Worm (Caenorhabditis elegans) whole organism, late embryonic: ENCODE data around the gene C03B1.13.

Experiments
- C08G9.2 ChIP-seq: sonication (generic microtip); optimal IDR thresholded peaks from 2 replicates; lab custom pipeline; 2016; ENCODE audit warnings: mild to moderate bottlenecking, missing genetic modification characterization, moderate library complexity, missing compliant biosample characterization
- C38D4.7 ChIP-seq: fragments of 200-800 bp; sonication (Bioruptor generic); optimal IDR thresholded peaks from 2 replicates; lab custom pipeline; 2018; ENCODE audit warnings: mild to moderate bottlenecking, missing genetic modification characterization, moderate library complexity, missing compliant biosample characterization
- T23F11.4 ChIP-seq: fragments of 200-800 bp; sonication (Bioruptor generic); optimal IDR thresholded peaks from 2 replicates; lab custom pipeline; 2018; ENCODE audit warnings: mild to moderate bottlenecking, missing genetic modification characterization, missing compliant biosample characterization
- Y22D7AL.16 ChIP-seq: sonication (generic microtip); optimal IDR thresholded peaks from 2 replicates; lab custom pipeline; 2016; ENCODE audit warnings: missing genetic modification characterization, missing compliant biosample characterization
- ahr-1 ChIP-seq: sonication (generic microtip); optimal IDR thresholded peaks from 2 replicates; lab custom pipeline; 2016; ENCODE audit warnings: missing genetic modification characterization, missing compliant biosample characterization
- ceh-14 ChIP-seq: sonication (generic microtip); optimal IDR thresholded peaks from 2 replicates; lab custom pipeline; 2016; ENCODE audit warnings: missing genotype, missing genetic modification characterization, missing compliant biosample characterization
- ceh-18 ChIP-seq: sonication (generic microtip); optimal IDR thresholded peaks from 2 replicates; lab custom pipeline; 2016; ENCODE audit warnings: missing genetic modification characterization, missing compliant biosample characterization
- ceh-19 ChIP-seq: fragments of 200-800 bp; sonication (Bioruptor generic); optimal IDR thresholded peaks from 2 replicates; lab custom pipeline; 2018; ENCODE audit warnings: mild to moderate bottlenecking, missing genetic modification characterization, missing compliant biosample characterization
- ceh-22 ChIP-seq: sonication (generic microtip); optimal IDR thresholded peaks from 2 replicates; lab custom pipeline; 2017; ENCODE audit warnings: missing biosample characterization, missing genetic modification characterization
- ceh-24 ChIP-seq: sonication (generic microtip); optimal IDR thresholded peaks from 2 replicates; lab custom pipeline; 2016; ENCODE audit warnings: mild to moderate bottlenecking, missing genetic modification characterization, missing compliant biosample characterization
- ceh-30 ChIP-seq: fragments of 150-350 bp; optimal IDR thresholded peaks from 2 replicates; lab custom pipeline; 2014; ENCODE audit warnings: missing biosample characterization, missing genetic modification characterization
- ceh-31 ChIP-seq: sonication (generic microtip); optimal IDR thresholded peaks from 2 replicates; lab custom pipeline; 2016; ENCODE audit warnings: missing genetic modification characterization, missing compliant biosample characterization
- ceh-34 ChIP-seq: sonication (generic microtip); optimal IDR thresholded peaks from 2 replicates; lab custom pipeline; 2016; ENCODE audit warnings: mild to moderate bottlenecking, missing genetic modification characterization, missing compliant biosample characterization
- ceh-48 ChIP-seq: sonication (generic microtip); optimal IDR thresholded peaks from 2 replicates; lab custom pipeline; 2016; ENCODE audit warnings: missing genetic modification characterization, inconsistent platforms, missing compliant biosample characterization
- ceh-9 ChIP-seq: sonication (generic microtip); optimal IDR thresholded peaks from 2 replicates; lab custom pipeline; 2016; ENCODE audit warnings: mild to moderate bottlenecking, missing genetic modification characterization, inconsistent platforms, missing compliant biosample characterization
- che-1 ChIP-seq: sonication (generic microtip); optimal IDR thresholded peaks from 2 replicates; lab custom pipeline; 2016; ENCODE audit warnings: mild to moderate bottlenecking, missing genetic modification characterization, missing compliant biosample characterization
- dmd-4 ChIP-seq: sonication (generic microtip); optimal IDR thresholded peaks from 2 replicates; lab custom pipeline; 2016; ENCODE audit warnings: borderline replicate concordance, missing genetic modification characterization, missing compliant biosample characterization
- dve-1 ChIP-seq: sonication (generic microtip); optimal IDR thresholded peaks from 2 replicates; lab custom pipeline; 2017; ENCODE audit warnings: antibody characterized with exemption, mild to moderate bottlenecking, missing genetic modification characterization, missing compliant biosample characterization
- elt-2 ChIP-seq: sonication (generic microtip); optimal IDR thresholded peaks from 2 replicates; lab custom pipeline; 2016; ENCODE audit warnings: missing genetic modification reagents, missing genetic modification characterization, missing compliant biosample characterization
- elt-4 ChIP-seq: sonication (generic microtip); optimal IDR thresholded peaks from 2 replicates; lab custom pipeline; 2016; ENCODE audit warnings: missing genetic modification characterization, missing compliant biosample characterization
- fkh-6 ChIP-seq: sonication (generic microtip); optimal IDR thresholded peaks from 2 replicates; lab custom pipeline; 2016; ENCODE audit warnings: missing genetic modification characterization, missing compliant biosample characterization
- hlh-13 ChIP-seq: fragments of 200-800 bp; sonication (Bioruptor generic); optimal IDR thresholded peaks from 2 replicates; lab custom pipeline; 2018; ENCODE audit warnings: mild to moderate bottlenecking, missing genetic modification characterization, missing compliant biosample characterization
- hlh-15 ChIP-seq: sonication (generic microtip); optimal IDR thresholded peaks from 2 replicates; lab custom pipeline; 2016; ENCODE audit warnings: missing genetic modification characterization, missing compliant biosample characterization
- hlh-30 ChIP-seq: sonication (generic microtip); optimal IDR thresholded peaks from 2 replicates; lab custom pipeline; 2017; ENCODE audit warnings: antibody characterized with exemption, missing genetic modification characterization, missing compliant biosample characterization; ENCODE audit not compliant: insufficient read depth
- hlh-6 ChIP-seq: sonication (generic microtip); optimal IDR thresholded peaks from 2 replicates; lab custom pipeline; 2016; ENCODE audit warnings: missing genotype, missing genetic modification characterization, missing compliant biosample characterization
- hlh-8 ChIP-seq: sonication (generic microtip); optimal IDR thresholded peaks from 2 replicates; lab custom pipeline; 2016; ENCODE audit warnings: missing genotype, missing genetic modification characterization, missing compliant biosample characterization
- lim-6 ChIP-seq: sonication (generic microtip); optimal IDR thresholded peaks from 2 replicates; lab custom pipeline; 2016; ENCODE audit warnings: missing genetic modification characterization, missing compliant biosample characterization
- madf-2 ChIP-seq: sonication (generic microtip); optimal IDR thresholded peaks from 2 replicates; lab custom pipeline; 2017; ENCODE audit warnings: missing genetic modification characterization, missing compliant biosample characterization
- mec-3 ChIP-seq: sonication (generic microtip); optimal IDR thresholded peaks from 2 replicates; lab custom pipeline; 2016; ENCODE audit warnings: borderline replicate concordance, missing genetic modification characterization, missing compliant biosample characterization
- nfya-1 ChIP-seq: sonication (generic microtip); optimal IDR thresholded peaks from 2 replicates; lab custom pipeline; 2017; ENCODE audit warnings: missing genetic modification characterization, mild to moderate bottlenecking, missing compliant biosample characterization, antibody characterized with exemption, moderate library complexity
- nhr-232 ChIP-seq: sonication (generic microtip); optimal IDR thresholded peaks from 2 replicates; lab custom pipeline; 2016; ENCODE audit warnings: missing genetic modification characterization, missing compliant biosample characterization
- npax-4 ChIP-seq: sonication (generic microtip); optimal IDR thresholded peaks from 2 replicates; lab custom pipeline; 2016; ENCODE audit warnings: missing genetic modification characterization, missing compliant biosample characterization
- odd-2 ChIP-seq: sonication (generic microtip); optimal IDR thresholded peaks from 2 replicates; lab custom pipeline; 2017; ENCODE audit warnings: antibody characterized with exemption, mild to moderate bottlenecking, missing genetic modification characterization, missing compliant biosample characterization
- pag-3 ChIP-seq: sonication (generic microtip); optimal IDR thresholded peaks from 2 replicates; lab custom pipeline; 2016; ENCODE audit warnings: missing compliant biosample characterization, missing genetic modification characterization, borderline replicate concordance
- pat-9 ChIP-seq: fragments of 200-800 bp; sonication (Bioruptor generic); optimal IDR thresholded peaks from 2 replicates; lab custom pipeline; 2018; ENCODE audit warnings: mild to moderate bottlenecking, missing genetic modification characterization, moderate library complexity, missing compliant biosample characterization
- pax-1 ChIP-seq: fragments of 150-350 bp; optimal IDR thresholded peaks from 2 replicates; lab custom pipeline; 2014; ENCODE audit warnings: missing biosample characterization, missing genetic modification characterization
- pqm-1 ChIP-seq: sonication (generic microtip); optimal IDR thresholded peaks from 2 replicates; lab custom pipeline; 2016; ENCODE audit warnings: missing genetic modification characterization, missing compliant biosample characterization
- pros-1 ChIP-seq: fragments of 150-350 bp; optimal IDR thresholded peaks from 2 replicates; lab custom pipeline; 2014; ENCODE audit warnings: missing biosample characterization, missing genetic modification reagents, missing genetic modification characterization
- ref-2 ChIP-seq: sonication (generic microtip); optimal IDR thresholded peaks from 2 replicates; lab custom pipeline; 2016; ENCODE audit warnings: missing genetic modification characterization, missing compliant biosample characterization
- sdc-2 ChIP-seq: sonication (generic microtip); optimal IDR thresholded peaks from 2 replicates; lab custom pipeline; 2016; ENCODE audit warnings: missing genotype, missing genetic modification characterization, missing compliant biosample characterization
- sox-2 ChIP-seq: fragments of 200-800 bp; sonication (Bioruptor generic); IDR thresholded peaks from 2 replicates; pipeline ENCODE4 v1.3.6; 2022; ENCODE audit warnings: missing genetic modification reagents, missing genetic modification characterization, missing compliant biosample characterization
- tbx-2 ChIP-seq: sonication (generic microtip); optimal IDR thresholded peaks from 2 replicates; lab custom pipeline; 2016; ENCODE audit warnings: missing genetic modification characterization, missing compliant biosample characterization
- tbx-7 ChIP-seq: sonication (generic microtip); optimal IDR thresholded peaks from 2 replicates; lab custom pipeline; 2016; ENCODE audit warnings: missing genotype, missing genetic modification characterization, missing compliant biosample characterization
- ttx-3 ChIP-seq: sonication (generic microtip); optimal IDR thresholded peaks from 2 replicates; lab custom pipeline; 2016; ENCODE audit warnings: missing genetic modification reagents, missing genetic modification characterization, missing compliant biosample characterization
- unc-3 ChIP-seq, 2 experiments: fragments of 200-800 bp in 1 of 2; sonication (Bioruptor generic) in 1 of 2; sonication (generic microtip) in 1 of 2; conservative IDR thresholded peaks in 1 of 2; optimal IDR thresholded peaks in 1 of 2; 2 replicates each; pipeline versions ENCODE4 v1.3.6 to Lab custom; 2016 to 2022; ENCODE audit warnings: missing compliant biosample characterization in 2 of 2, missing genetic modification characterization in 2 of 2, missing genetic modification reagents in 1 of 2
- unc-42 ChIP-seq: sonication (generic microtip); optimal IDR thresholded peaks from 2 replicates; lab custom pipeline; 2016; ENCODE audit warnings: missing genotype, missing genetic modification characterization, missing compliant biosample characterization
- unc-55 ChIP-seq: sonication (generic microtip); optimal IDR thresholded peaks from 2 replicates; lab custom pipeline; 2017; ENCODE audit warnings: missing biosample characterization, missing genetic modification reagents, missing genetic modification characterization

The C03B1.13 gene

ce11 chrX:6292143-6292542 is 45.7 kb downstream of the C03B1.13 start (continued):
- TF ChIP-seq ttx-3 (peak; percentile 91), ceh-14 (peak; percentile 86), pat-9 (tag; lab: Kevin White, UChicago) (peak; percentile 91), ahr-1 (tag; lab: Kevin White, UChicago) (peak; percentile 84), T23F11.4 (GFP tag; lab: Kevin White, UChicago) (peak; percentile 89), ceh-24 (tag; lab: Kevin White, UChicago) (peak; percentile 78), unc-42 (tag; lab: Kevin White, UChicago) (peak; percentile 51), ceh-48 (tag; lab: Kevin White, UChicago) (peak; percentile 80), pag-3 (tag; lab: Kevin White, UChicago) (peak; percentile 77), ceh-34 (tag; lab: Kevin White, UChicago) (peak; percentile 90), tbx-7 (tag; lab: Kevin White, UChicago) (peak; percentile 27), hlh-30 (tag; lab: Kevin White, UChicago) (peak; percentile 8), sox-2 (GFP tag; lab: Robert Waterston, UW) (peak; percentile 89), Y22D7AL.16 (tag; lab: Kevin White, UChicago) (peak; percentile 86), ceh-31 (peak; percentile 80), nfya-1 (tag; lab: Kevin White, UChicago) (peak; percentile 56), pax-1 (tag; lab: Kevin White, UChicago) (no peak), npax-4 (tag; lab: Kevin White, UChicago) (peak; percentile 81), hlh-15 (peak; percentile 88), che-1 (peak; percentile 91), dmd-4 (tag; lab: Kevin White, UChicago) (peak; percentile 73), ref-2 (tag; lab: Kevin White, UChicago) (peak; percentile 78), pqm-1 (tag; lab: Kevin White, UChicago) (no peak), elt-4 (tag; lab: Kevin White, UChicago) (no peak), hlh-8 (tag; lab: Kevin White, UChicago) (peak; percentile 65), hlh-6 (tag; lab: Kevin White, UChicago) (peak; percentile 93), ceh-18 (tag; lab: Kevin White, UChicago) (peak; percentile 71), unc-55 (GFP tag; lab: Kevin White, UChicago) (no peak), odd-2 (tag; lab: Kevin White, UChicago) (peak; percentile 45), ceh-30 (tag; lab: Kevin White, UChicago) (no peak), pros-1 (tag; lab: Kevin White, UChicago) (no peak), ceh-19 (GFP tag; lab: Kevin White, UChicago) (peak; percentile 92), dve-1 (tag; lab: Kevin White, UChicago) (peak; percentile 84), fkh-6 (tag; lab: Kevin White, UChicago) (peak; percentile 88), madf-2 (tag; lab: Kevin White, UChicago) (peak; percentile 82), unc-3 (GFP tag; conservative IDR thresholded peaks at IDR 0.05; lab: Robert Waterston, UW) (peak; percentile 97), unc-3 (tag; optimal IDR thresholded peaks at IDR 0.05; lab: Kevin White, UChicago) (peak; percentile 94)

- no peak for TF ChIP-seq ceh-18 (tag; lab: Kevin White, UChicago)
- TF ChIP-seq sdc-2 (tag; lab: Kevin White, UChicago): no peak
- TF ChIP-seq unc-55 (GFP tag; lab: Kevin White, UChicago): no peak
- no peak for TF ChIP-seq pqm-1 (tag; lab: Kevin White, UChicago)
- no peak for TF ChIP-seq npax-4 (tag; lab: Kevin White, UChicago)
- no peak for TF ChIP-seq ceh-48 (tag; lab: Kevin White, UChicago)
- TF ChIP-seq C08G9.2 (tag; lab: Kevin White, UChicago): no peak
- no peak for TF ChIP-seq ceh-9
- TF ChIP-seq nhr-232: no peak
- TF ChIP-seq tbx-2: no peak
- no peak for TF ChIP-seq C38D4.7 (GFP tag; lab: Kevin White, UChicago)
- no peak for TF ChIP-seq dve-1 (tag; lab: Kevin White, UChicago)
- no peak for TF ChIP-seq elt-2 (tag; lab: Kevin White, UChicago)
- TF ChIP-seq madf-2 (tag; lab: Kevin White, UChicago): no peak
- no peak for TF ChIP-seq ref-2 (tag; lab: Kevin White, UChicago)
- TF ChIP-seq ceh-22 (tag; lab: Kevin White, UChicago): no peak
- no peak for TF ChIP-seq mec-3
- TF ChIP-seq hlh-13 (GFP tag; lab: Kevin White, UChicago): no peak
- TF ChIP-seq che-1: no peak
- TF ChIP-seq lim-6 (tag; lab: Kevin White, UChicago): no peak
These were observed 46.2 kb downstream of the C03B1.13 start, which contains the start of gene lev-9 for ce11 chrX:6291632-6292031. TSS of gene lev-9 (minus strand) at chrX:6291732.
